Fruit fly (Drosophila melanogaster): ENCODE results near the gene CG14787.

DNA sequence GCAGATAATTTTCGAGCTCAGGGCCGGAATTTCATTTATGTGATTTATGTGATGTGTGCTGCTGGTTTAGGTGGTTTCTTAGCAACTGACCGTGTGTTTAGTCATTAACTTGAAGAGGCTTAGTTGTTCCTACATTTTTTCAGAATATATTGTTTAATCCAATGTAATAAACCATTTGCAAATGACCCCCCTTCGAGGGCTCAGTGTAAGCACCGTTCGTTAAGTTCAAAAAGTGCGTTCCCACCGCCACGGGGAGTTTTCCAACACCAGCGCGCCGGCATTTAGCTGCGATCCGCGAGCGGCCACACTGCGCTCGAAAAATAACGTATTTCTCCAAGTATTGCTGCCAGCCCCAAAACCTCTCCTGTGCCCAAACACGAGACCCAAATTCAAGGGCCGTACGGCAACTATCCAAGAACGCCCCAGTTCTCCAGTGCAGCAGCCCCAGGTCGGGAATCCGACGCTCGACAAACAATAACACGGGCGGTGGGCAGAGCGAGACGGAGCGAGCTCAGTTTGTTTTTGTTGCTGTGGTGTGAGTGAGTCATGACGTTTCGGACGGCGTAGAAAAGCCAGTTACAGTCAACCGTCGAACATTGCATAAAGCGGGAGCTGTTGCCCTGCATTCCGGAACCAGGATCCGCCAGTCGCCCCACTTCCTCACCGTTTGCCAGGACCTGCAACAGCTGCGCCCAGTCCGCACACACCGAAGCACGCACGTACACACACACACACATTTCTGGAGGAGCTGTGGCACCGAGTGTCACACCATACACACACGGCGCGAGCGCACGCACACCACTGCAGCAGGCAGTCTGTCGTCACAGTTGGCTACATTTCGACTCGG is 17.0 kb upstream of the CG14787 start, which contains the start of gene rush:
- TF ChIP-seq CG8159 (tag; optimal IDR thresholded peaks at IDR 0.05) (peak; percentile 16), D1 (tag; optimal IDR thresholded peaks at IDR 0.05) (no peak), CG4496 (GFP tag; IDR thresholded peaks at IDR 0.05) (peak; percentile 60), rn (GFP tag; IDR thresholded peaks at IDR 0.05) (no peak), fd96Ca (GFP tag; IDR thresholded peaks at IDR 0.05) (peak; percentile 28; the same call in 1 of the 3 replicates), CG13204 (GFP tag; optimal IDR thresholded peaks at IDR 0.05) (no peak), Snoo (tag; optimal IDR thresholded peaks at IDR 0.05) (no peak), Pif1A (GFP tag; optimal IDR thresholded peaks at IDR 0.05) (no peak), CG14655 (GFP tag; optimal IDR thresholded peaks at IDR 0.05) (no peak), CG15710 (tag; optimal IDR thresholded peaks at IDR 0.05) (no peak), CG8301 (tag; optimal IDR thresholded peaks at IDR 0.05) (no peak), gl (tag; optimal IDR thresholded peaks at IDR 0.05) (no peak), CG9948 (tag; optimal IDR thresholded peaks at IDR 0.05) (no peak), CG17806 (tag; optimal IDR thresholded peaks at IDR 0.05) (no peak)

Data from whole organism, pupa.